Worm (Caenorhabditis elegans): ENCODE results near the gene R08D7.7.

The R08D7.7 gene

DNA sequence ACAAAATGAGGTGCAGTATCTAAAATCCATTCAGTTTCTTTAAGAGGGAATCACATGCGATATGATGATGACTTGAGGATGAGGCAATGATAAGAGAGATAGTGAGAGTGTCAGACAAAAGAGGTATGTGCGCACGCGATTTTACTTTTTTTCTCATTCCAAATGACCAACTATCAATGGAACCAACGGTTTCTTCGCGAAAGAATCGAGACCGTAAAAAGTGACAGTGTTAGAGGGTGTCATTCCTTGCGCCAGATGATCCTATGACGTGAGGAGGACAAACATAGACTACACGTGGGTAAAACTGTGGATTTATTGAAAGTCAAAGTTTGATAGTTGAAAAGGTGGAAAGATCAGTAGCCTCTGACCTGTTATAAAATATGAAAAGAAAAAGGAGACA is 6.0 kb upstream of the R08D7.7 start:
- TF ChIP-seq T22C8.4 (GFP tag; IDR thresholded peaks at IDR 0.05) (no peak), cog-1 (tag; optimal IDR thresholded peaks at IDR 0.05) (no peak), flt-1 (GFP tag; IDR thresholded peaks at IDR 0.05) (no peak), ztf-29 (GFP tag; IDR thresholded peaks at IDR 0.05) (no peak), ztf-23 (GFP tag; IDR thresholded peaks at IDR 0.05) (no peak), ref-1 (GFP tag; conservative IDR thresholded peaks at IDR 0.05) (no peak), med-1 (GFP tag; optimal IDR thresholded peaks at IDR 0.05; ENCODE audit: insufficient read depth) (no peak), tab-1 (GFP tag; IDR thresholded peaks at IDR 0.05) (no peak), klf-2 (GFP tag; conservative IDR thresholded peaks at IDR 0.05) (no peak)

DNA sequence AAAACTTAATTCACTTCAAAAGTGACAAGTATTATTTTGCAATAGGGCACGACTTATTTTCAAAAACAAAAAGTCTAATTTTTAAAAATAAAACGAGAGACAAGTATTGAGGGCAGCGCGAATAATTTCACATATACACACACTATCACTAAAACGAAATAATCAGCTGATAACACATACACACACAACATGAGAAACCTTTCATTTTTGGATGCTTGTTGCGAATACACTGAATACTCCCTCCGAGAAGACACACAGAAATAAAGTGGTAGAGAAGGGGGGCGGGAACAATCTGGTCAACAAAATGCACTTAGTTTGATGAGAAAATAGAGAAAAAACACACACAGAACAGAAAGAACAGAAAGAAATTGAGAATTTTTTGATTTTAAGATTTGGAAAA is 5.4 kb upstream of the R08D7.7 start:
- TF ChIP-seq klf-2 (GFP tag; conservative IDR thresholded peaks at IDR 0.05) (no peak), ref-1 (GFP tag; conservative IDR thresholded peaks at IDR 0.05) (no peak), ztf-23 (GFP tag; IDR thresholded peaks at IDR 0.05) (no peak), cog-1 (tag; optimal IDR thresholded peaks at IDR 0.05) (no peak), flt-1 (GFP tag; IDR thresholded peaks at IDR 0.05) (no peak), med-1 (GFP tag; optimal IDR thresholded peaks at IDR 0.05; ENCODE audit: insufficient read depth) (no peak), tab-1 (GFP tag; IDR thresholded peaks at IDR 0.05) (no peak), ztf-29 (GFP tag; IDR thresholded peaks at IDR 0.05) (no peak), T22C8.4 (GFP tag; IDR thresholded peaks at IDR 0.05) (no peak)

DNA sequence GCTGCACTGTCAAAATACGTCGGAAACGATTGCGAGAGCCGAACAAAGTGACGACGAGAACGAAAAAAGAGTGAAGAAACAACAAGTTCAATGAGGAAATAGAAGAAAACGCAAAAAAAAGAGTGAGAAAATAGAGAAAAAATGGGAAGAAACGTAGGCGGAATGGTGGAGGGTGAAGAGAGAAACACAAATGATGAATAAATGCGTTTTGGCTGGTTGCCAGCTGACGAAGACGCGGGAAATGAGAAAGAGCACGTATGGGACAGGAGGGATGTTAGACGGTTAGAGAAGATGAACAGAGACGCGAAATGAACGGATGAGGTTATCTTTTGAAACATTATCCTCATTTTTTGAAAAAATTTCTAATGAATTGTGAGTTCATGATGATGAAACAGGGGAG is 4.9 kb upstream of the R08D7.7 start:
- TF ChIP-seq flt-1 (GFP tag; IDR thresholded peaks at IDR 0.05) (no peak), T22C8.4 (GFP tag; IDR thresholded peaks at IDR 0.05) (no peak), klf-2 (GFP tag; conservative IDR thresholded peaks at IDR 0.05) (no peak), ztf-23 (GFP tag; IDR thresholded peaks at IDR 0.05) (no peak)

DNA sequence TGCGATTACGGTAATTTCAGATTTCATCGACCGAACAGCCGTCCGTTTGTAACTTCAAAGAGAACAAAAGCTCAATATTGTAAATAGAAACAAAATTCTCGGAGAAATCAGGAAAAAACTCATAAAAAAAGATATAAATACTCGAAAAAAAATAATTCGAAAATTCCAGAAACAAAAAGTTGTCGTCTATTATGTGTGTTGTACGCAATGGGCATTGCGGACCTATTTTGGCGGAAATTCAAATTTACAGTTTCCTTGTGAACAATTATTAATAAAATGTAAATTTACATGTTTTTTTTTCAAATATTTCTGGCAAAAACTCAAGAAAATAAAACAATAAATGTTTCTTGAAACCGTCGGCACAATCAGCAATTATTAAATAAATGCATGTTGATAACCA is 4.4 kb upstream of the R08D7.7 start:
- TF ChIP-seq T22C8.4 (GFP tag; IDR thresholded peaks at IDR 0.05) (no peak), ztf-29 (GFP tag; IDR thresholded peaks at IDR 0.05) (no peak), cog-1 (tag; optimal IDR thresholded peaks at IDR 0.05) (no peak), ztf-23 (GFP tag; IDR thresholded peaks at IDR 0.05) (no peak), med-1 (GFP tag; optimal IDR thresholded peaks at IDR 0.05; ENCODE audit: insufficient read depth) (no peak), flt-1 (GFP tag; IDR thresholded peaks at IDR 0.05) (no peak), ref-1 (GFP tag; conservative IDR thresholded peaks at IDR 0.05) (no peak), klf-2 (GFP tag; conservative IDR thresholded peaks at IDR 0.05) (no peak), tab-1 (GFP tag; IDR thresholded peaks at IDR 0.05) (no peak)

DNA sequence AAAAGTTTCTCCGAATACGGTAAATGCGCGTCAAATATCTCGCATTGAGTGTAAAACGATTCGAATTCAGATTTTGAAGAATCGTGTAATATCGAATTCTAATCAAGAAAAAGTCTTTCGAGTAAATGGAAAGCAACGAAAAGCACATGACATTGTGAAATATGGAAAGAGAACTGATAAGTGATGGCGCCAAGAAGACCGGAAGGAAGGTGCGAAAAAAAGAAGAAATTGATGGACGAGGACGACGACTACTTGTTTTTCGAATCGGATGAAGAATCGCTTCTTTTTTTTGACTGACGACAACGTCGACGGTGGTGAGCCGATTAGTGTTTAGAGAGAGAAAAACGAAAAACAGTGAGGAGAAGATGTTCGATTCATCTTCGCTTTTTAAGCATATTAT is 3.9 kb upstream of the R08D7.7 start:
- no peak for TF ChIP-seq T22C8.4 (GFP tag; IDR thresholded peaks at IDR 0.05)
- TF ChIP-seq ztf-29 (GFP tag; IDR thresholded peaks at IDR 0.05) = no peak
- no peak for TF ChIP-seq flt-1 (GFP tag; IDR thresholded peaks at IDR 0.05)
- TF ChIP-seq ztf-23 (GFP tag; IDR thresholded peaks at IDR 0.05) = no peak
- no peak for TF ChIP-seq cog-1 (tag; optimal IDR thresholded peaks at IDR 0.05)
- no peak for TF ChIP-seq tab-1 (GFP tag; IDR thresholded peaks at IDR 0.05)
- no peak for TF ChIP-seq ref-1 (GFP tag; conservative IDR thresholded peaks at IDR 0.05)
- no peak for TF ChIP-seq klf-2 (GFP tag; conservative IDR thresholded peaks at IDR 0.05)
- no peak for TF ChIP-seq med-1 (GFP tag; optimal IDR thresholded peaks at IDR 0.05; ENCODE audit: insufficient read depth)

DNA sequence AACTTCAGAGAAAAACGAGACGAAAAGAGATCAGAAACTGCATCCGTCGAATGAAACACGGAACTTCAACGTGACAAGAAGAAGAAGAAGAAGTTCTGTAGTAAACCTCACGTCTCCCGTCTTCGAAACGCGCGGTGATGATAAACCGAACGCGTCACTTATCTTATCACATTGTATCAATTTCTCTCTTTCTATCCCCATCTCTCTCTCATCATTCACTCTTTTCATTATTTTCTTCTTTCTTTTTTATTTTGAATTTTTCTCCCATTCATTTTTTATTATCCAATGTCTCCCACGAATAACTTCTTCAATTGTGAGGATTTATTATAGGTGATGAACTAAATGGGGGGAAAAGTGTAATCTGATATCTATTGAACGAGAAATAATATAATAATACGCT is 3.0 kb upstream of the R08D7.7 start:
- TF ChIP-seq tab-1 (GFP tag; IDR thresholded peaks at IDR 0.05) (no peak), ztf-23 (GFP tag; IDR thresholded peaks at IDR 0.05) (no peak), klf-2 (GFP tag; conservative IDR thresholded peaks at IDR 0.05) (no peak), ref-1 (GFP tag; conservative IDR thresholded peaks at IDR 0.05) (no peak), med-1 (GFP tag; optimal IDR thresholded peaks at IDR 0.05; ENCODE audit: insufficient read depth) (no peak), T22C8.4 (GFP tag; IDR thresholded peaks at IDR 0.05) (no peak), flt-1 (GFP tag; IDR thresholded peaks at IDR 0.05) (no peak), ztf-29 (GFP tag; IDR thresholded peaks at IDR 0.05) (no peak), cog-1 (tag; optimal IDR thresholded peaks at IDR 0.05) (no peak)

DNA sequence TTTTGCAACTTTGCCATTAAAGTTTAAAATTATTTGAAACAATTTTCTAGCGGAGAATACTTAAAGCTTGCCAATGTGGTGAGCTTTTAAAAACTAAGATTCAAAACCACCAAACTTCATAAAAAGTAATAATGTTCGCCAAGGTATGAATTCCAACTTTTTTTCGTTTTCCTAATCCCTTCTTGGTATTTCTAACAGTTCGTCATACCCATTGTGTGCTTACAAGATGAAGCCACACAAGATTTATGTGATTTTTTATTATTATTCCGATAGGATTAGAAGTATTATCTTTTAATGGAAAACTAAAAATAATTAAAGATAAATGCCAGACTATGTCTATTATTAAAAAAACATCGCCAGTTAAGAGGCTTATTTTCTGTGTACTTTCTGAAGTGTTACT is 1.8 kb upstream of the R08D7.7 start:
- TF ChIP-seq ztf-23 (GFP tag; IDR thresholded peaks at IDR 0.05) (no peak), med-1 (GFP tag; optimal IDR thresholded peaks at IDR 0.05; ENCODE audit: insufficient read depth) (no peak), ztf-29 (GFP tag; IDR thresholded peaks at IDR 0.05) (no peak), tab-1 (GFP tag; IDR thresholded peaks at IDR 0.05) (no peak), klf-2 (GFP tag; conservative IDR thresholded peaks at IDR 0.05) (no peak), flt-1 (GFP tag; IDR thresholded peaks at IDR 0.05) (no peak), T22C8.4 (GFP tag; IDR thresholded peaks at IDR 0.05) (no peak), cog-1 (tag; optimal IDR thresholded peaks at IDR 0.05) (no peak), ref-1 (GFP tag; conservative IDR thresholded peaks at IDR 0.05) (no peak)

DNA sequence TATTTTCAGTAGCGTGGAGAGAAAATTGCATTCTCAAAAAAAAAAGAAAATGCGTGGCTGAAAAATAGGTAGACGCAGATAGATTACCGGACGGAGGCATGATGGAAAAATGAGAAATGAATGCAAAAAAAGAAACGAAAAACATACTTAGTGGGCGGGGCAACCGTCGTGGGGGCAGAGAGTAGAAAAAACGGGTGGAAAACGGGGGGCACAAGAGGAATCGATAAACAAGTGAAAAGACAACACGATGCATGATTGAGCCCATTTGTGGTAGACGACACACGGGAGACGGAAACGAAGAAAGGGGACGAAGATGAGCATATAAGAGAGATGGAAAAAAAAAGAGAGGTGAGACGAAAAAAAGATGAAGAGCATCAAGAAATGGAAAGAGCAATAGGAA is 1.3 kb upstream of the R08D7.7 start:
- 0 out of 2 replicates have a peak, but pooled peaks have one; percentile 34 for TF ChIP-seq flt-1 (GFP tag; IDR thresholded peaks at IDR 0.05)
- no peak for TF ChIP-seq med-1 (GFP tag; optimal IDR thresholded peaks at IDR 0.05; ENCODE audit: insufficient read depth)

DNA sequence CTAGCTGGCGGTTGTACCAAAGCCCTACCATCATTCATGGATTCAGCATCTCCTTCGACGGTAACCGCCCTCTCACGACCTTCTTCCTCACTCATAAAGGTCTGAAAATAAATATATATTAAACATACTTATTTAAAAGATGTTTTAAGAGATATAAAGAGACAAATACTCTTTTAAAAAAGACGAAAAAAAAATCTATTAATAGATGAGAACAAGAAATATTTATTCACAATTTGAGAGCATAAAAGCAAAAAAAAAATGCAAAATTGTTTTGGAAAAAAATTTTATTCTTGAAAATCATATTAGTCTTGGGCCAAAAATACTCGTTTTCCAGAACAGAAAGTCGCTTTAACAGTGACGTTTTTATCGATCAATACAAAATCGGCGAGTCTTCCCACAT is 6.8 kb downstream of the R08D7.7 start, which contains the start of gene skat-1:
TSS of gene skat-1 (minus strand) at position 101 of the 400 bp plus-strand sequence.
- TF ChIP-seq ztf-29 (GFP tag; IDR thresholded peaks at IDR 0.05) = no peak
- TF ChIP-seq med-1 (GFP tag; optimal IDR thresholded peaks at IDR 0.05; ENCODE audit: insufficient read depth) = no peak
- no peak for TF ChIP-seq ref-1 (GFP tag; conservative IDR thresholded peaks at IDR 0.05)
- no peak for TF ChIP-seq T22C8.4 (GFP tag; IDR thresholded peaks at IDR 0.05)
- no peak for TF ChIP-seq ztf-23 (GFP tag; IDR thresholded peaks at IDR 0.05)
- no peak for TF ChIP-seq cog-1 (tag; optimal IDR thresholded peaks at IDR 0.05)
- TF ChIP-seq tab-1 (GFP tag; IDR thresholded peaks at IDR 0.05) = no peak
- no peak for TF ChIP-seq klf-2 (GFP tag; conservative IDR thresholded peaks at IDR 0.05)
- no peak for TF ChIP-seq flt-1 (GFP tag; IDR thresholded peaks at IDR 0.05)

DNA sequence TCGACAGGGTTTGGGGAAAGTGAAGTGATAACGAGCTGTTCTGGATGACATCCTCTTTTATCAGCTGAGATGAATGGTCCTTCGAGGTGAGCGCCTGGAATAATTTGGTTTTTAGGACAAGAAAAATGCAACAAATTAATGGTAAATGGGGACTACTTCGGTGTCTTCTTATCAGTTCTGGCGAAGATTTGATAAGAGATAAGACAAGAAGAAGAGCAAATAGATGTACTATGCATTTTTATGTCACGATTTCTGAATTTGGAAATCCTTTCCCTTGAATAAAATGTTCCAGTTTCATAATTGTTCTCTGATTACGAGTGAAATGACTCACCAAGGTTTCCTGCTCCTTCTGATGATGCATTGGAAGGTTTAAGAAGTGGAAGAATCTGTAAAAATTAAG is 8.0 kb downstream of the R08D7.7 start:
- TF ChIP-seq tab-1 (GFP tag; IDR thresholded peaks at IDR 0.05) (no peak), med-1 (GFP tag; optimal IDR thresholded peaks at IDR 0.05; ENCODE audit: insufficient read depth) (no peak), T22C8.4 (GFP tag; IDR thresholded peaks at IDR 0.05) (no peak), ref-1 (GFP tag; conservative IDR thresholded peaks at IDR 0.05) (no peak), klf-2 (GFP tag; conservative IDR thresholded peaks at IDR 0.05) (no peak), flt-1 (GFP tag; IDR thresholded peaks at IDR 0.05) (no peak), ztf-29 (GFP tag; IDR thresholded peaks at IDR 0.05) (no peak), ztf-23 (GFP tag; IDR thresholded peaks at IDR 0.05) (no peak), cog-1 (tag; optimal IDR thresholded peaks at IDR 0.05) (no peak)

Data from whole organism, midembryonic.